Fruit fly (Drosophila melanogaster) S2 (cell line): ENCODE data around the gene Ir94g.

Experiments used
- CG8478 ChIP-seq: fragments of >200 bp; optimal IDR thresholded peaks from 2 replicates; lab custom pipeline; 2018
- CTCF ChIP-seq, 2 experiments: fragments of >200 bp; optimal IDR thresholded peaks; 2 replicates each; lab custom pipeline; 2018

- no peak for TF ChIP-seq CG8478
- TF ChIP-seq CTCF (optimal IDR thresholded peaks at IDR 0.05; lab: Kevin White, UChicago), result no peak
These were observed 45.4 kb upstream of the Ir94g start for dm6 chr3R:23438184-23438787.
